Worm (Caenorhabditis elegans) whole organism, midembryonic: ENCODE data around the gene B0001.4.
"Not testable (repeated sequence)": the region's sequence is repeated elsewhere in the genome, so short reads cannot be mapped to it uniquely, and the experiment has no call there.

Source experiments
- klf-2 ChIP-seq: fragments of 200-800 bp; sonication (Bioruptor generic); conservative IDR thresholded peaks from 2 replicates; pipeline ENCODE4 v1.3.6; 2022; ENCODE audit warnings: missing genetic modification reagents, missing genetic modification characterization, missing compliant biosample characterization
- tab-1 ChIP-seq: fragments of 200-800 bp; sonication (Bioruptor generic); IDR thresholded peaks from 2 replicates; pipeline ENCODE4 v1.3.6; 2022; ENCODE audit warnings: missing genetic modification characterization, missing compliant biosample characterization
- ztf-23 ChIP-seq: fragments of 200-800 bp; sonication (Bioruptor generic); IDR thresholded peaks from 2 replicates; pipeline ENCODE4 v1.3.6; 2022; ENCODE audit warnings: missing genetic modification reagents, missing genetic modification characterization, missing compliant biosample characterization

ce11 chrIV:12138093-12138492 lies at the start of gene B0001.4:
- TF ChIP-seq ztf-23 (GFP tag; lab: Robert Waterston, UW); klf-2 (GFP tag; lab: Robert Waterston, UW); tab-1: not testable (repeated sequence)
